Worm (Caenorhabditis elegans): ENCODE measurements around the gene syd-9.

syd-9 gene

ce11 chrX:7264591-7265306 lies 46.9 kb downstream of the syd-9 start (continued):
- TF ChIP-seq crh-2 (tag; optimal IDR thresholded peaks at IDR 0.05), result peak; percentile 93

ce11 chrX:7265348-7265747 lies 47.5 kb downstream of the syd-9 start, which contains the start of gene F46H5.2:
TSS of gene F46H5.2 (plus strand) at chrX:7265648.
- TF ChIP-seq lin-39 (tag; optimal IDR thresholded peaks at IDR 0.05), result no peak

- TF ChIP-seq mdl-1 (tag; optimal IDR thresholded peaks at IDR 0.05), result no peak
- no peak for TF ChIP-seq ceh-16 (tag; optimal IDR thresholded peaks at IDR 0.05)
- no peak for TF ChIP-seq peb-1 (tag; optimal IDR thresholded peaks at IDR 0.05)
- no peak for TF ChIP-seq nhr-129 (tag; optimal IDR thresholded peaks at IDR 0.05)
- TF ChIP-seq fos-1 (tag; optimal IDR thresholded peaks at IDR 0.05), result no peak
- TF ChIP-seq sma-3 (GFP tag; optimal IDR thresholded peaks at IDR 0.05), result no peak
- TF ChIP-seq nhr-237 (tag; optimal IDR thresholded peaks at IDR 0.05), result no peak
- no peak for TF ChIP-seq lsy-2 (tag; optimal IDR thresholded peaks at IDR 0.05)
Measured at ce11 chrX:7268965-7269364, 51.1 kb downstream of the syd-9 start.

ce11 chrX:7269379-7269778 lies 51.5 kb downstream of the syd-9 start, which contains the start of gene grd-7:
TSS of gene grd-7 (minus strand) at chrX:7269479.
- TF ChIP-seq unc-39 (tag; optimal IDR thresholded peaks at IDR 0.05) (no peak), nhr-25 (tag; optimal IDR thresholded peaks at IDR 0.05) (no peak), nhr-23 (tag; optimal IDR thresholded peaks at IDR 0.05) (no peak), unc-62 (GFP tag; optimal IDR thresholded peaks at IDR 0.05) (no peak), snpc-4 (tag; optimal IDR thresholded peaks at IDR 0.05) (no peak)

- TF ChIP-seq peb-1 (tag; optimal IDR thresholded peaks at IDR 0.05), result no peak
Measured at ce11 chrX:7271968-7272367, 54.1 kb downstream of the syd-9 start, which contains the start of gene F46H5.11. TSS of gene F46H5.11 (minus strand) at chrX:7272068.

All from whole organism, L2 larva.